Fruit fly (Drosophila melanogaster): ENCODE measurements around the gene REPTOR-BP.

REPTOR-BP gene

dm6 chr2L:10246785-10247190 is 17.1 kb upstream of the REPTOR-BP start, which contains the start of gene chico (continued):
- TF ChIP-seq twi (tag; optimal IDR thresholded peaks at IDR 0.05): peak; percentile 19
- no peak for TF ChIP-seq zen (tag; optimal IDR thresholded peaks at IDR 0.05)
- no peak for TF ChIP-seq ranshi (GFP tag; IDR thresholded peaks at IDR 0.05)
- TF ChIP-seq tll (GFP tag; optimal IDR thresholded peaks at IDR 0.05): no peak
- TF ChIP-seq Sry-β (GFP tag; optimal IDR thresholded peaks at IDR 0.05): no peak
- no peak for TF ChIP-seq CG4360 (GFP tag; IDR thresholded peaks at IDR 0.05)
- no peak for TF ChIP-seq CG1233 (GFP tag; optimal IDR thresholded peaks at IDR 0.05)
- TF ChIP-seq CG10147 (GFP tag; optimal IDR thresholded peaks at IDR 0.05): no peak
- TF ChIP-seq D19B (GFP tag; optimal IDR thresholded peaks at IDR 0.05): no peak
- no peak for TF ChIP-seq sqz (GFP tag; optimal IDR thresholded peaks at IDR 0.05)
- no peak for TF ChIP-seq Taf1 (GFP tag; IDR thresholded peaks at IDR 0.05)
- peak; percentile 0 for TF ChIP-seq Spps (tag; optimal IDR thresholded peaks at IDR 0.05)
- no peak for TF ChIP-seq GATAe (GFP tag; conservative IDR thresholded peaks at IDR 0.05)
- TF ChIP-seq CG17186 (GFP tag; optimal IDR thresholded peaks at IDR 0.05): peak; percentile 17
- TF ChIP-seq CG3726 (GFP tag; IDR thresholded peaks at IDR 0.05): no peak
- TF ChIP-seq toy (GFP tag; IDR thresholded peaks at IDR 0.05): no peak
- TF ChIP-seq YL-1 (GFP tag; optimal IDR thresholded peaks at IDR 0.05): peak; percentile 62
- TF ChIP-seq CG17802 (tag; optimal IDR thresholded peaks at IDR 0.05): no peak
- TF ChIP-seq fd102C (GFP tag; optimal IDR thresholded peaks at IDR 0.05): no peak
- peak; percentile 97 for TF ChIP-seq pzg (GFP tag; optimal IDR thresholded peaks at IDR 0.05)
- TF ChIP-seq CG6765 (GFP tag; optimal IDR thresholded peaks at IDR 0.05): no peak
- TF ChIP-seq CG31224 (GFP tag; IDR thresholded peaks at IDR 0.05): no peak
- TF ChIP-seq CG4820 (GFP tag; optimal IDR thresholded peaks at IDR 0.05): no peak
- peak; percentile 98 for TF ChIP-seq Dref (GFP tag; IDR thresholded peaks at IDR 0.05)
- no peak for TF ChIP-seq Deaf1 (tag; optimal IDR thresholded peaks at IDR 0.05)
- TF ChIP-seq ro (GFP tag; IDR thresholded peaks at IDR 0.05): no peak
- no peak for TF ChIP-seq Lpt (GFP tag; optimal IDR thresholded peaks at IDR 0.05)
- TF ChIP-seq ind (GFP tag; optimal IDR thresholded peaks at IDR 0.05): no peak
- TF ChIP-seq CG15601 (tag; optimal IDR thresholded peaks at IDR 0.05): no peak
- TF ChIP-seq CG2129 (GFP tag; IDR thresholded peaks at IDR 0.05; ENCODE audit: partially characterized antibody): no peak
- no peak for TF ChIP-seq Dip3 (GFP tag; optimal IDR thresholded peaks at IDR 0.05)
- TF ChIP-seq CG12744 (GFP tag; optimal IDR thresholded peaks at IDR 0.05): no peak
- TF ChIP-seq CG7963 (GFP tag; IDR thresholded peaks at IDR 0.05; ENCODE audit: partially characterized antibody): peak; percentile 26; the same call in 2 of the 3 replicates
- no peak for TF ChIP-seq vnd (GFP tag; IDR thresholded peaks at IDR 0.05; ENCODE audit: partially characterized antibody)
- no peak for TF ChIP-seq tup (GFP tag; optimal IDR thresholded peaks at IDR 0.05)
- no peak for TF ChIP-seq dpn (GFP tag; optimal IDR thresholded peaks at IDR 0.05)
- TF ChIP-seq Myb (GFP tag; optimal IDR thresholded peaks at IDR 0.05): peak; percentile 90
- no peak for TF ChIP-seq CG10543 (GFP tag; optimal IDR thresholded peaks at IDR 0.05)
- no peak for TF ChIP-seq Hr51 (GFP tag; optimal IDR thresholded peaks at IDR 0.05)
- TF ChIP-seq yki (optimal IDR thresholded peaks at IDR 0.05): no peak
- TF ChIP-seq CG13123 (GFP tag; optimal IDR thresholded peaks at IDR 0.05): no peak
- TF ChIP-seq ewg (GFP tag; optimal IDR thresholded peaks at IDR 0.05): no peak
- TF ChIP-seq CG12155 (GFP tag; optimal IDR thresholded peaks at IDR 0.05): no peak
- no peak for TF ChIP-seq CG12236 (GFP tag; optimal IDR thresholded peaks at IDR 0.05)
- TF ChIP-seq slou (GFP tag; optimal IDR thresholded peaks at IDR 0.05): no peak
- TF ChIP-seq Dbx (GFP tag; IDR thresholded peaks at IDR 0.05): peak; percentile 22; the same call in 1 of the 3 replicates
- TF ChIP-seq gfzf (GFP tag; optimal IDR thresholded peaks at IDR 0.05): peak; percentile 38
- no peak for TF ChIP-seq wdn (GFP tag; IDR thresholded peaks at IDR 0.05)
- TF ChIP-seq Trl (optimal IDR thresholded peaks at IDR 0.05): no peak
- TF ChIP-seq Trl (GFP tag; optimal IDR thresholded peaks at IDR 0.05): no peak
- no peak for TF ChIP-seq usp (GFP tag; optimal IDR thresholded peaks at IDR 0.05)
- TF ChIP-seq CG7372 (GFP tag; IDR thresholded peaks at IDR 0.05): no peak
